Worm (Caenorhabditis elegans): ENCODE results near the gene C18H7.12.

ce11 chrIV:560780-561179 is 26.8 kb downstream of the C18H7.12 start:
- TF ChIP-seq sea-2 (GFP tag; IDR thresholded peaks at IDR 0.05) (no peak), hlh-12 (tag; optimal IDR thresholded peaks at IDR 0.05) (no peak), lin-54 (GFP tag; optimal IDR thresholded peaks at IDR 0.05) (no peak), unc-62 (GFP tag; optimal IDR thresholded peaks at IDR 0.05) (no peak), nhr-90 (tag; optimal IDR thresholded peaks at IDR 0.05) (no peak), snpc-1.3 (tag; optimal IDR thresholded peaks at IDR 0.05; ENCODE audit: insufficient read depth) (no peak), lin-26 (GFP tag; IDR thresholded peaks at IDR 0.05) (no peak), mes-4 (tag; optimal IDR thresholded peaks at IDR 0.05) (no peak)

All from whole organism, young adult.